Worm (Caenorhabditis elegans) whole organism, L1 larva: Measurements from ENCODE around the gene srx-74.

Experiments
- C16A3.4 ChIP-seq: fragments of 150-350 bp; optimal IDR thresholded peaks from 2 replicates; lab custom pipeline; 2014; ENCODE audit warnings: missing biosample characterization, missing genetic modification characterization
- F16B12.6 ChIP-seq: fragments of 150-350 bp; optimal IDR thresholded peaks from 2 replicates; lab custom pipeline; 2014; ENCODE audit warnings: missing biosample characterization, missing genetic modification characterization
- ama-1 ChIP-seq: fragments of 150-350 bp; optimal IDR thresholded peaks from 2 replicates; lab custom pipeline; 2014
- blmp-1 ChIP-seq: fragments of 150-350 bp; optimal IDR thresholded peaks from 2 replicates; lab custom pipeline; 2014; ENCODE audit warnings: missing biosample characterization, missing genetic modification characterization
- ceh-8 ChIP-seq: fragments of 200-800 bp; sonication (Bioruptor generic); optimal IDR thresholded peaks from 2 replicates; lab custom pipeline; 2018; ENCODE audit warnings: mild to moderate bottlenecking, missing genetic modification characterization, moderate library complexity, missing compliant biosample characterization
- ceh-90 ChIP-seq: sonication (generic microtip); optimal IDR thresholded peaks from 2 replicates; lab custom pipeline; 2016; ENCODE audit warnings: missing genetic modification characterization, missing compliant biosample characterization
- dpl-1 ChIP-seq, 3 experiments: fragments of 150-350 bp in 2 of 3; sonication (generic microtip) in 1 of 3; optimal IDR thresholded peaks; 2 replicates each; lab custom pipeline; 2014 to 2017; ENCODE audit warnings: missing biosample characterization in 3 of 3, missing genetic modification characterization in 3 of 3, missing genetic modification reagents in 3 of 3
- dsc-1 ChIP-seq: sonication (generic microtip); optimal IDR thresholded peaks from 2 replicates; lab custom pipeline; 2016; ENCODE audit warnings: mild to moderate bottlenecking, missing genetic modification characterization, missing compliant biosample characterization
- efl-1 ChIP-seq, 4 experiments: fragments of 150-350 bp; optimal IDR thresholded peaks in 3 of 4; peaks in 1 of 4; 1 replicate in 1 of 4; 2 replicates in 3 of 4; lab custom pipeline; 2014; ENCODE audit warnings: missing biosample characterization in 2 of 4, missing genetic modification characterization in 2 of 4, missing genetic modification reagents in 2 of 4
- egl-13 ChIP-seq: sonication (generic microtip); optimal IDR thresholded peaks from 2 replicates; lab custom pipeline; 2016; ENCODE audit warnings: missing genotype, missing genetic modification reagents, missing genetic modification characterization, missing compliant biosample characterization
- elt-3 ChIP-seq, 6 experiments: fragments of 150-350 bp in 1 of 6; sonication (generic microtip); optimal IDR thresholded peaks; 2 replicates each; lab custom pipeline; 2017 to 2018; ENCODE audit warnings: missing biosample characterization in 6 of 6, missing genetic modification characterization in 6 of 6, inconsistent platforms in 1 of 6
- fkh-4 ChIP-seq: sonication (generic microtip); optimal IDR thresholded peaks from 2 replicates; lab custom pipeline; 2016; ENCODE audit warnings: missing compliant biosample characterization, missing genetic modification characterization, borderline replicate concordance
- fkh-8 ChIP-seq: sonication (generic microtip); optimal IDR thresholded peaks from 2 replicates; lab custom pipeline; 2016; ENCODE audit warnings: mild to moderate bottlenecking, missing genetic modification characterization, missing compliant biosample characterization
- hlh-17 ChIP-seq: fragments of 200-800 bp; sonication (Bioruptor generic); optimal IDR thresholded peaks from 2 replicates; lab custom pipeline; 2018; ENCODE audit warnings: missing genetic modification characterization, mild to moderate bottlenecking, missing compliant biosample characterization, moderate library complexity, borderline replicate concordance
- hlh-4 ChIP-seq: sonication (generic microtip); optimal IDR thresholded peaks from 2 replicates; lab custom pipeline; 2016; ENCODE audit warnings: mild to moderate bottlenecking, missing genetic modification characterization, missing compliant biosample characterization
- hpl-2 ChIP-seq: fragments of 150-350 bp; optimal IDR thresholded peaks from 2 replicates; lab custom pipeline; 2014; ENCODE audit warnings: missing biosample characterization, missing genetic modification reagents, missing genetic modification characterization
- irx-1 ChIP-seq: sonication (generic microtip); optimal IDR thresholded peaks from 2 replicates; lab custom pipeline; 2016; ENCODE audit warnings: missing genetic modification characterization, missing compliant biosample characterization
- jun-1 ChIP-seq: fragments of 150-350 bp; optimal IDR thresholded peaks from 2 replicates; lab custom pipeline; 2014; ENCODE audit warnings: missing biosample characterization, missing genetic modification reagents, missing genetic modification characterization
- lin-13 ChIP-seq: fragments of 150-350 bp; optimal IDR thresholded peaks from 2 replicates; lab custom pipeline; 2014; ENCODE audit warnings: missing biosample characterization, missing genetic modification reagents, missing genetic modification characterization
- lin-14 ChIP-seq: fragments of 200-800 bp; sonication (Bioruptor generic); optimal IDR thresholded peaks from 2 replicates; lab custom pipeline; 2018; ENCODE audit warnings: mild to moderate bottlenecking, missing genetic modification characterization, moderate library complexity, missing compliant biosample characterization
- lin-35 ChIP-seq, 2 experiments: fragments of 150-350 bp; optimal IDR thresholded peaks; 2 replicates each; lab custom pipeline; 2014; ENCODE audit warnings: missing biosample characterization in 2 of 2, missing genetic modification characterization in 2 of 2, missing genetic modification reagents in 2 of 2
- lsy-2 ChIP-seq, 2 experiments: fragments of 150-350 bp; optimal IDR thresholded peaks; 2 replicates each; lab custom pipeline; 2014; ENCODE audit warnings: missing biosample characterization in 2 of 2, missing genetic modification characterization in 2 of 2
- mep-1 ChIP-seq: fragments of 150-350 bp; optimal IDR thresholded peaks from 2 replicates; lab custom pipeline; 2014; ENCODE audit warnings: missing biosample characterization, missing genetic modification characterization
- nhr-19 ChIP-seq: fragments of 200-800 bp; sonication (Bioruptor generic); conservative IDR thresholded peaks from 2 replicates; pipeline ENCODE4 v1.3.6; 2022; ENCODE audit warnings: missing genetic modification characterization, missing compliant biosample characterization
- nhr-20 ChIP-seq: sonication (generic microtip); optimal IDR thresholded peaks from 2 replicates; lab custom pipeline; 2016; ENCODE audit warnings: mild to moderate bottlenecking, missing genetic modification characterization, missing compliant biosample characterization
- nhr-28 ChIP-seq: fragments of 150-350 bp; optimal IDR thresholded peaks from 2 replicates; lab custom pipeline; 2014; ENCODE audit warnings: missing biosample characterization, missing genetic modification characterization
- nhr-47 ChIP-seq: sonication (generic microtip); optimal IDR thresholded peaks from 2 replicates; lab custom pipeline; 2016; ENCODE audit warnings: mild to moderate bottlenecking, missing genetic modification characterization, moderate library complexity, missing compliant biosample characterization
- nhr-71 ChIP-seq: sonication (generic microtip); optimal IDR thresholded peaks from 2 replicates; lab custom pipeline; 2016; ENCODE audit warnings: mild to moderate bottlenecking, missing genetic modification characterization, moderate library complexity, missing compliant biosample characterization
- nhr-76 ChIP-seq: sonication (generic microtip); optimal IDR thresholded peaks from 2 replicates; lab custom pipeline; 2017; ENCODE audit warnings: missing biosample characterization, missing genetic modification characterization
- nhr-85 ChIP-seq: sonication (generic microtip); peaks from one replicate; lab custom pipeline; 2016; ENCODE audit warnings: missing genetic modification characterization, inconsistent platforms, missing compliant biosample characterization
- nhr-90 ChIP-seq: sonication (generic microtip); optimal IDR thresholded peaks from 2 replicates; lab custom pipeline; 2016; ENCODE audit warnings: mild to moderate bottlenecking, missing genetic modification characterization, missing compliant biosample characterization; ENCODE audit not compliant: poor library complexity
- pag-3 ChIP-seq: sonication (generic microtip); optimal IDR thresholded peaks from 2 replicates; lab custom pipeline; 2017; ENCODE audit warnings: missing genetic modification characterization, mild to moderate bottlenecking, missing compliant biosample characterization, antibody characterized with exemption, borderline replicate concordance; ENCODE audit not compliant: insufficient read depth
- snpc-4 ChIP-seq: fragments of 150-350 bp; optimal IDR thresholded peaks from 2 replicates; lab custom pipeline; 2014; ENCODE audit warnings: missing biosample characterization, missing genetic modification characterization
- snu-23 ChIP-seq: sonication (generic microtip); optimal IDR thresholded peaks from 2 replicates; lab custom pipeline; 2016; ENCODE audit warnings: missing genetic modification characterization, missing compliant biosample characterization
- sox-4 ChIP-seq: sonication (generic microtip); optimal IDR thresholded peaks from 2 replicates; lab custom pipeline; 2016; ENCODE audit warnings: missing genetic modification characterization, missing compliant biosample characterization
- sptf-1 ChIP-seq: fragments of 150-350 bp; optimal IDR thresholded peaks from 2 replicates; lab custom pipeline; 2014; ENCODE audit warnings: missing biosample characterization, missing genetic modification characterization
- tbx-2 ChIP-seq: sonication (generic microtip); optimal IDR thresholded peaks from 2 replicates; lab custom pipeline; 2016; ENCODE audit warnings: missing genetic modification characterization, missing compliant biosample characterization
- tlp-1 ChIP-seq: fragments of 150-350 bp; optimal IDR thresholded peaks from 2 replicates; lab custom pipeline; 2014; ENCODE audit warnings: missing biosample characterization, missing genetic modification characterization
- unc-30 ChIP-seq: sonication (generic microtip); optimal IDR thresholded peaks from 2 replicates; lab custom pipeline; 2017; ENCODE audit warnings: missing biosample characterization, missing genetic modification characterization
- unc-62 ChIP-seq: fragments of 150-350 bp; optimal IDR thresholded peaks from 2 replicates; lab custom pipeline; 2014; ENCODE audit warnings: missing biosample characterization, missing genetic modification reagents, missing genetic modification characterization
- vab-15 ChIP-seq: sonication (generic microtip); optimal IDR thresholded peaks from 2 replicates; lab custom pipeline; 2017; ENCODE audit warnings: missing genotype, mild to moderate bottlenecking, missing genetic modification characterization, missing compliant biosample characterization
- xbp-1 ChIP-seq: sonication (generic microtip); optimal IDR thresholded peaks from 2 replicates; lab custom pipeline; 2016; ENCODE audit warnings: missing genetic modification characterization, missing compliant biosample characterization
- zag-1 ChIP-seq: fragments of 150-350 bp; optimal IDR thresholded peaks from 2 replicates; lab custom pipeline; 2014; ENCODE audit warnings: missing biosample characterization, missing genetic modification characterization
- zip-4 ChIP-seq: fragments of 200-800 bp; sonication (Bioruptor generic); optimal IDR thresholded peaks from 2 replicates; lab custom pipeline; 2018; ENCODE audit warnings: mild to moderate bottlenecking, missing genetic modification characterization, moderate library complexity, missing compliant biosample characterization
- ztf-11 ChIP-seq, 2 experiments: sonication (generic microtip); optimal IDR thresholded peaks; 2 replicates each; lab custom pipeline; 2016 to 2017; ENCODE audit warnings: missing genetic modification characterization in 2 of 2, missing biosample characterization in 1 of 2, missing compliant biosample characterization in 1 of 2
- ztf-4 ChIP-seq: fragments of 150-350 bp; optimal IDR thresholded peaks from 2 replicates; lab custom pipeline; 2014; ENCODE audit warnings: missing biosample characterization, missing genetic modification characterization

Gene srx-74

ce11 chrV:4640501-4641150 is 21.7 kb downstream of the srx-74 start:
- TF ChIP-seq dpl-1 (GFP tag; optimal IDR thresholded peaks at IDR 0.05; lab: Kevin White, UChicago) (no peak), ztf-4 (tag; lab: Kevin White, UChicago) (no peak), nhr-85 (peak; percentile 52), nhr-20 (tag; lab: Kevin White, UChicago) (peak; percentile 23), ceh-8 (peak; percentile 91), sox-4 (no peak), nhr-71 (tag; lab: Kevin White, UChicago) (peak; percentile 48), lin-35 (GFP tag; optimal IDR thresholded peaks at IDR 0.05; lab: Kevin White, UChicago) (peak in 1 of 2 experiments; percentile 3), lsy-2 (tag; optimal IDR thresholded peaks at IDR 0.05; lab: Kevin White, UChicago) (peak in 1 of 2 experiments; percentile 8), ceh-90 (tag; lab: Kevin White, UChicago) (no peak), elt-3 (tag; optimal IDR thresholded peaks at IDR 0.05; lab: Kevin White, UChicago) (peak in 2 of 6 experiments; percentile 35 to 58), pag-3 (tag; lab: Kevin White, UChicago) (no peak), egl-13 (tag; lab: Kevin White, UChicago) (no peak)

ce11 chrV:4637153-4637552 is 25.1 kb downstream of the srx-74 start:
- TF ChIP-seq unc-30 (tag; lab: Kevin White, UChicago), result no peak
- TF ChIP-seq mep-1 (tag; lab: Kevin White, UChicago), result no peak
- TF ChIP-seq nhr-28 (tag; lab: Kevin White, UChicago), result no peak
- TF ChIP-seq hlh-4 (tag; lab: Kevin White, UChicago), result no peak
- no peak for TF ChIP-seq irx-1
- no peak for TF ChIP-seq vab-15
- TF ChIP-seq snpc-4 (tag; lab: Kevin White, UChicago), result no peak
- TF ChIP-seq xbp-1, result no peak
- TF ChIP-seq C16A3.4 (tag; lab: Kevin White, UChicago), result no peak
- no peak for TF ChIP-seq sptf-1 (tag; lab: Kevin White, UChicago)
- TF ChIP-seq egl-13 (tag; lab: Kevin White, UChicago), result no peak
- TF ChIP-seq tbx-2 (tag; lab: Kevin White, UChicago), result no peak
- no peak for TF ChIP-seq jun-1 (tag; lab: Kevin White, UChicago)
- TF ChIP-seq hpl-2 (GFP tag; lab: Kevin White, UChicago), result no peak
- no peak for TF ChIP-seq nhr-85
- no peak for TF ChIP-seq lin-14 (GFP tag; lab: Kevin White, UChicago)
- no peak for TF ChIP-seq zip-4
- no peak for TF ChIP-seq efl-1 (optimal IDR thresholded peaks at IDR 0.05; lab: Kevin White, UChicago)
- TF ChIP-seq efl-1 (GFP tag; optimal IDR thresholded peaks at IDR 0.05 in 1 of 2; lab: Kevin White, UChicago), result no peak
- no peak for TF ChIP-seq ceh-8

- no peak for TF ChIP-seq snu-23 (GFP tag; lab: Kevin White, UChicago)
- no peak for TF ChIP-seq ztf-11 (tag; optimal IDR thresholded peaks at IDR 0.05; lab: Kevin White, UChicago)
- TF ChIP-seq ceh-90 (tag; lab: Kevin White, UChicago), result no peak
- no peak for TF ChIP-seq unc-62 (GFP tag; lab: Kevin White, UChicago)
- TF ChIP-seq fkh-4 (tag; lab: Kevin White, UChicago), result no peak
- peak; percentile 24 for TF ChIP-seq mep-1 (tag; lab: Kevin White, UChicago)
- TF ChIP-seq hlh-17, result no peak
- no peak for TF ChIP-seq nhr-90 (tag; lab: Kevin White, UChicago)
- TF ChIP-seq jun-1 (tag; lab: Kevin White, UChicago), result no peak
- no peak for TF ChIP-seq F16B12.6 (tag; lab: Kevin White, UChicago)
- TF ChIP-seq nhr-85, result peak; percentile 53
- TF ChIP-seq nhr-71 (tag; lab: Kevin White, UChicago), result peak; percentile 17
- no peak for TF ChIP-seq nhr-28 (tag; lab: Kevin White, UChicago)
- peak; percentile 48 for TF ChIP-seq lin-14 (GFP tag; lab: Kevin White, UChicago)
- TF ChIP-seq tlp-1 (tag; lab: Kevin White, UChicago), result no peak
- TF ChIP-seq ama-1 (lab: Kevin White, UChicago), result no peak
- no peak for TF ChIP-seq nhr-47 (tag; lab: Kevin White, UChicago)
- no peak for TF ChIP-seq dsc-1 (tag; lab: Kevin White, UChicago)
- no peak for TF ChIP-seq xbp-1
- no peak for TF ChIP-seq sox-4
- peak; percentile 46 for TF ChIP-seq blmp-1 (tag; lab: Kevin White, UChicago)
- peak in 5 of 6 experiments; percentile 91 to 97 (median 96) for TF ChIP-seq elt-3 (tag; optimal IDR thresholded peaks at IDR 0.05; lab: Kevin White, UChicago)
- no peak for TF ChIP-seq nhr-19 (GFP tag; lab: Robert Waterston, UW)
- TF ChIP-seq snpc-4 (tag; lab: Kevin White, UChicago), result no peak
- no peak for TF ChIP-seq lin-13
- TF ChIP-seq C16A3.4 (tag; lab: Kevin White, UChicago), result no peak
- TF ChIP-seq nhr-76 (tag; lab: Kevin White, UChicago), result no peak
- no peak for TF ChIP-seq egl-13 (tag; lab: Kevin White, UChicago)
- TF ChIP-seq zag-1, result no peak
- no peak for TF ChIP-seq pag-3 (tag; lab: Kevin White, UChicago)
- no peak for TF ChIP-seq fkh-8 (tag; lab: Kevin White, UChicago)
These were observed 32.0 kb downstream of the srx-74 start for ce11 chrV:4630267-4630666.
